Worm (Caenorhabditis elegans) whole organism, midembryonic: ENCODE measurements around the gene F11E6.6.

Experiments
- flt-1 ChIP-seq: fragments of 200-800 bp; sonication (Bioruptor generic); IDR thresholded peaks from 2 replicates; pipeline ENCODE4 v1.3.6; 2022; ENCODE audit warnings: missing genetic modification characterization, missing compliant biosample characterization
- ztf-29 ChIP-seq: fragments of 200-800 bp; sonication (Bioruptor generic); IDR thresholded peaks from 2 replicates; pipeline ENCODE4 v1.3.6; 2022; ENCODE audit warnings: missing genetic modification reagents, missing genetic modification characterization, missing compliant biosample characterization

ce11 chrIV:17435228-17435627 is 30.6 kb downstream of the F11E6.6 start:
- no peak for TF ChIP-seq ztf-29 (GFP tag; lab: Robert Waterston, UW)
- TF ChIP-seq flt-1 (GFP tag; lab: Robert Waterston, UW) = no peak
